Fruit fly (Drosophila melanogaster) whole organism, embryonic: ENCODE measurements around the gene Nepl14.

Experiments
- CG11696 ChIP-seq: fragments of 200-800 bp; sonication (Bioruptor generic); IDR thresholded peaks from 2 replicates; pipeline ENCODE4 v1.3.6; 2022; ENCODE audit warnings: missing biosample characterization, missing genetic modification characterization
- CG14014 ChIP-seq: fragments of 200-800 bp; sonication (Bioruptor generic); IDR thresholded peaks from 2 replicates; pipeline ENCODE4 v1.3.6; 2022; ENCODE audit warnings: missing biosample characterization, missing genetic modification characterization
- CG17186 ChIP-seq: fragments of 200-800 bp; sonication (Bioruptor generic); optimal IDR thresholded peaks from 3 replicates; lab custom pipeline; 2017; ENCODE audit warnings: missing biosample characterization, missing genetic modification reagents, missing genetic modification characterization
- CG2129 ChIP-seq: fragments of 200-800 bp; sonication (Bioruptor generic); IDR thresholded peaks from 2 replicates; pipeline ENCODE4 v1.3.6; 2022; ENCODE audit warnings: missing biosample characterization, missing genetic modification characterization; ENCODE audit not compliant: partially characterized antibody
- CG3281 ChIP-seq: fragments of 200-800 bp; sonication (Bioruptor generic); optimal IDR thresholded peaks from 3 replicates; lab custom pipeline; 2017; ENCODE audit warnings: missing biosample characterization, mild to moderate bottlenecking, missing genetic modification characterization
- CG3838 ChIP-seq: fragments of 200-800 bp; sonication (Bioruptor generic); optimal IDR thresholded peaks from 3 replicates; lab custom pipeline; 2016; ENCODE audit warnings: missing biosample characterization, missing genetic modification characterization
- CG4617 ChIP-seq: fragments of 200-800 bp; sonication (Bioruptor generic); optimal IDR thresholded peaks from 3 replicates; lab custom pipeline; 2016; ENCODE audit warnings: missing biosample characterization, missing genetic modification characterization, borderline replicate concordance
- CG5953 ChIP-seq: fragments of 200-800 bp; sonication (Bioruptor generic); IDR thresholded peaks from 2 replicates; pipeline ENCODE4 v1.3.6; 2022; ENCODE audit warnings: missing biosample characterization, missing genetic modification characterization
- CG6272 ChIP-seq: fragments of 200-800 bp; sonication (Bioruptor generic); IDR thresholded peaks from 2 replicates; pipeline ENCODE4 v1.3.6; 2022; ENCODE audit warnings: missing biosample characterization, missing genetic modification characterization
- CG6689 ChIP-seq: fragments of 200-800 bp; sonication (Bioruptor generic); IDR thresholded peaks from 2 replicates; pipeline ENCODE4 v1.3.6; 2022; ENCODE audit warnings: missing biosample characterization, missing genetic modification characterization
- CG7928 ChIP-seq: fragments of 200-800 bp; sonication (Bioruptor generic); optimal IDR thresholded peaks from 2 replicates; lab custom pipeline; 2017; ENCODE audit warnings: missing biosample characterization, mild to moderate bottlenecking, missing genetic modification characterization
- CG9876 ChIP-seq: fragments of 200-800 bp; sonication (Bioruptor generic); optimal IDR thresholded peaks from 2 replicates; lab custom pipeline; 2016; ENCODE audit warnings: missing biosample characterization, missing genetic modification characterization
- Dbx ChIP-seq: fragments of 200-800 bp; sonication (Bioruptor generic); IDR thresholded peaks from 3 replicates; pipeline ENCODE4 v1.3.6; 2022; ENCODE audit warnings: missing biosample characterization, missing genetic modification characterization
- Dek ChIP-seq: fragments of 200-800 bp; sonication (Bioruptor generic); optimal IDR thresholded peaks from 3 replicates; lab custom pipeline; 2019; ENCODE audit warnings: missing biosample characterization, mild to moderate bottlenecking, missing genetic modification characterization, moderate library complexity
- Dip3 ChIP-seq: fragments of 200-800 bp; sonication (Bioruptor generic); optimal IDR thresholded peaks from 3 replicates; lab custom pipeline; 2016; ENCODE audit warnings: missing biosample characterization, missing genetic modification characterization
- Drgx ChIP-seq: fragments of 200-800 bp; sonication (Bioruptor generic); IDR thresholded peaks from 2 replicates; pipeline ENCODE4 v1.3.6; 2022; ENCODE audit warnings: missing biosample characterization, missing genetic modification characterization
- HLH3B ChIP-seq: fragments of 200-800 bp; sonication (Bioruptor generic); IDR thresholded peaks from 2 replicates; pipeline ENCODE4 v1.3.6; 2022; ENCODE audit warnings: missing biosample characterization, missing genetic modification characterization
- HmgD ChIP-seq: fragments of 200-800 bp; sonication (Bioruptor generic); optimal IDR thresholded peaks from 3 replicates; lab custom pipeline; 2016; ENCODE audit warnings: missing biosample characterization, missing genetic modification characterization
- Hr3 ChIP-seq: fragments of 200-800 bp; sonication (Bioruptor generic); optimal IDR thresholded peaks from 3 replicates; lab custom pipeline; 2016; ENCODE audit warnings: missing biosample characterization, missing genetic modification characterization
- Hsf ChIP-seq: fragments of 200-800 bp; sonication (Bioruptor generic); optimal IDR thresholded peaks from 3 replicates; lab custom pipeline; 2016; ENCODE audit warnings: missing biosample characterization, missing genetic modification characterization
- Mrtf ChIP-seq: fragments of 200-800 bp; sonication (Bioruptor generic); IDR thresholded peaks from 3 replicates; pipeline ENCODE4 v1.3.6; 2022; ENCODE audit warnings: missing biosample characterization, missing genetic modification characterization
- Nf-YB ChIP-seq: fragments of 200-800 bp; sonication (Bioruptor generic); optimal IDR thresholded peaks from 3 replicates; lab custom pipeline; 2019; ENCODE audit warnings: missing biosample characterization, mild to moderate bottlenecking, missing genetic modification characterization, moderate library complexity
- Nf-YC ChIP-seq: fragments of 200-800 bp; optimal IDR thresholded peaks from 3 replicates; lab custom pipeline; 2019; ENCODE audit warnings: missing biosample characterization, mild to moderate bottlenecking, missing genetic modification characterization, moderate library complexity
- Tbp ChIP-seq: fragments of >200 bp; optimal IDR thresholded peaks from 2 replicates; lab custom pipeline; 2018; ENCODE audit warnings: missing biosample characterization, missing genetic modification characterization
- Vsx1 ChIP-seq: fragments of 200-800 bp; sonication (Bioruptor generic); optimal IDR thresholded peaks from 2 replicates; lab custom pipeline; 2017; ENCODE audit warnings: missing biosample characterization, mild to moderate bottlenecking, missing genetic modification characterization, missing genetic modification reagents
- ab ChIP-seq: fragments of 200-800 bp; sonication (Bioruptor generic); optimal IDR thresholded peaks from 2 replicates; lab custom pipeline; 2016; ENCODE audit warnings: missing biosample characterization, missing genetic modification characterization
- ap ChIP-seq: fragments of 200-800 bp; sonication (Bioruptor generic); IDR thresholded peaks from 2 replicates; pipeline ENCODE4 v1.3.6; 2022; ENCODE audit warnings: missing biosample characterization, missing genetic modification characterization
- ase ChIP-seq: fragments of 200-800 bp; sonication (Bioruptor generic); IDR thresholded peaks from 3 replicates; pipeline ENCODE4 v1.3.6; 2022; ENCODE audit warnings: missing biosample characterization, missing genetic modification characterization
- ato ChIP-seq: fragments of 200-800 bp; sonication (Bioruptor generic); IDR thresholded peaks from 2 replicates; pipeline ENCODE4 v1.3.6; 2022; ENCODE audit warnings: missing biosample characterization, missing genetic modification characterization; ENCODE audit not compliant: partially characterized antibody
- cato ChIP-seq: fragments of 200-800 bp; sonication (Bioruptor generic); optimal IDR thresholded peaks from 2 replicates; lab custom pipeline; 2016; ENCODE audit warnings: missing biosample characterization, missing genetic modification characterization, borderline replicate concordance
- cg ChIP-seq: fragments of 200-800 bp; sonication (Bioruptor generic); optimal IDR thresholded peaks from 3 replicates; lab custom pipeline; 2019; ENCODE audit warnings: missing biosample characterization, mild to moderate bottlenecking, missing genetic modification characterization, moderate library complexity
- crol ChIP-seq: fragments of 200-800 bp; sonication (Bioruptor generic); IDR thresholded peaks from 2 replicates; pipeline ENCODE4 v1.3.6; 2022; ENCODE audit warnings: missing biosample characterization, missing genetic modification characterization
- dati ChIP-seq: fragments of 200-800 bp; sonication (Bioruptor generic); IDR thresholded peaks from 2 replicates; pipeline ENCODE4 v1.3.6; 2022; ENCODE audit warnings: missing biosample characterization, missing genetic modification characterization
- fru ChIP-seq: fragments of >200 bp; optimal IDR thresholded peaks from 2 replicates; lab custom pipeline; 2017
- gcm2 ChIP-seq: fragments of 200-800 bp; sonication (Bioruptor generic); optimal IDR thresholded peaks from 2 replicates; lab custom pipeline; 2016; ENCODE audit warnings: missing biosample characterization, missing genetic modification characterization
- grau ChIP-seq: fragments of 200-800 bp; optimal IDR thresholded peaks from 3 replicates; lab custom pipeline; 2019; ENCODE audit warnings: missing biosample characterization, mild to moderate bottlenecking, missing genetic modification characterization, moderate library complexity
- jumu ChIP-seq: fragments of 200-800 bp; sonication (Bioruptor generic); optimal IDR thresholded peaks from 3 replicates; lab custom pipeline; 2016; ENCODE audit warnings: missing biosample characterization, missing genetic modification characterization
- kay ChIP-seq: fragments of 200-800 bp; sonication (Bioruptor generic); optimal IDR thresholded peaks from 2 replicates; lab custom pipeline; 2016; ENCODE audit warnings: missing biosample characterization, missing genetic modification characterization
- lmd ChIP-seq: fragments of 200-800 bp; sonication (Bioruptor generic); IDR thresholded peaks from 2 replicates; pipeline ENCODE4 v1.3.6; 2022; ENCODE audit warnings: missing biosample characterization, missing genetic modification characterization
- org-1 ChIP-seq: fragments of 200-800 bp; sonication (Bioruptor generic); optimal IDR thresholded peaks from 2 replicates; lab custom pipeline; 2017; ENCODE audit warnings: missing biosample characterization, missing genetic modification characterization
- otp ChIP-seq: fragments of 200-800 bp; sonication (Bioruptor generic); IDR thresholded peaks from 3 replicates; pipeline ENCODE4, ENCODE4 v1.3.6; 2022; ENCODE audit warnings: missing biosample characterization, missing genetic modification characterization
- repo ChIP-seq: fragments of 200-800 bp; sonication (Bioruptor generic); optimal IDR thresholded peaks from 2 replicates; lab custom pipeline; 2016; ENCODE audit warnings: missing biosample characterization, missing genetic modification characterization
- rib ChIP-seq: fragments of 200-800 bp; sonication (Bioruptor generic); IDR thresholded peaks from 2 replicates; pipeline ENCODE4 v1.3.6; 2022; ENCODE audit warnings: missing biosample characterization, missing genetic modification characterization
- ro ChIP-seq: fragments of 200-800 bp; sonication (Bioruptor generic); IDR thresholded peaks from 2 replicates; pipeline ENCODE4 v1.3.6; 2022; ENCODE audit warnings: missing biosample characterization, missing genetic modification characterization
- row ChIP-seq: fragments of 200-800 bp; sonication (Bioruptor generic); IDR thresholded peaks from 3 replicates; pipeline ENCODE4 v1.3.6; 2022; ENCODE audit warnings: missing biosample characterization, missing genetic modification characterization
- salm ChIP-seq: fragments of 200-800 bp; sonication (Bioruptor generic); optimal IDR thresholded peaks from 2 replicates; lab custom pipeline; 2018; ENCODE audit warnings: missing biosample characterization, mild to moderate bottlenecking, missing genetic modification characterization
- seq ChIP-seq: fragments of 200-800 bp; sonication (Bioruptor generic); IDR thresholded peaks from 2 replicates; pipeline ENCODE4 v1.3.6; 2022; ENCODE audit warnings: missing biosample characterization, missing genetic modification characterization
- sna ChIP-seq: fragments of 200-800 bp; sonication (Bioruptor generic); IDR thresholded peaks from 2 replicates; pipeline ENCODE4 v1.3.6; 2022; ENCODE audit warnings: missing biosample characterization, missing genetic modification characterization; ENCODE audit not compliant: partially characterized antibody
- so ChIP-seq: fragments of 200-800 bp; sonication (Bioruptor generic); IDR thresholded peaks from 3 replicates; pipeline ENCODE4 v1.3.6; 2022; ENCODE audit warnings: missing biosample characterization, missing genetic modification characterization
- vvl ChIP-seq: fragments of 200-800 bp; sonication (Bioruptor generic); IDR thresholded peaks from 2 replicates; pipeline ENCODE4 v1.3.6; 2022; ENCODE audit warnings: missing biosample characterization, missing genetic modification characterization
- wor ChIP-seq: fragments of 200-800 bp; sonication (Bioruptor generic); IDR thresholded peaks from 2 replicates; pipeline ENCODE4 v1.3.6; 2022; ENCODE audit warnings: missing biosample characterization, missing genetic modification characterization
- zen2 ChIP-seq: fragments of 200-800 bp; sonication (Bioruptor generic); IDR thresholded peaks from 3 replicates; pipeline ENCODE4 v1.3.6; 2022; ENCODE audit warnings: missing biosample characterization, missing genetic modification characterization; ENCODE audit not compliant: partially characterized antibody

The Nepl14 gene

DNA sequence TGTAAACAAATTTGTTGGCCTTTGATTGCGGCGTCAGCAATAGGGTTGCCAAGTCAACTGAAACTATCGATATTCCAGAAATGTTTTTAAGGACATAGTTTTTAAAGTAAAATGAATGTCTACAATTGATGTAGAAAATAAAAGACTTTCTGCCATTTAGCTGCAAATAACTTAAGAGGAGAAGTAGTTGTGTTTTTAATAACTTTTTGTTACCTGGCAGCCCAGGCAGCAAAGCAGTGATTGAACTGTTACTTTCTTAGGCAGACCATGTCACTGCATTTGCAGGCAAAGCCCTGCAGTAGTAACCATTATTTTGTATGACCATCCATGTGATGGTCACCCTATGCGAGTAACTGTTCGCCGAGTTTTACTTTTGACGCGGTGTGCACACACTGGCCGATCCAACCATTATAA, 13.0 kb downstream of the Nepl14 start, which contains the start of the genes rumi, CG7029 and Usp12-46 (continued):
- TF ChIP-seq org-1: peak; percentile 66
- TF ChIP-seq ro (GFP tag; lab: Robert Waterston, UW): no peak
- TF ChIP-seq rib (GFP tag; lab: Robert Waterston, UW): 0 out of 2 replicates have a peak, but pooled peaks have one; percentile 20
- peak; percentile 67 for TF ChIP-seq gcm2 (GFP tag; lab: Kevin White, UChicago)
- TF ChIP-seq CG3281 (GFP tag; lab: Kevin White, UChicago): peak; percentile 80
- peak; percentile 69 for TF ChIP-seq Mrtf
- peak; percentile 72; the same call in 2 of the 3 replicates for TF ChIP-seq otp (GFP tag; lab: Robert Waterston, UW)
- peak; percentile 58 for TF ChIP-seq CG7928 (GFP tag; lab: Kevin White, UChicago)
- peak; percentile 97 for TF ChIP-seq row (GFP tag; lab: Robert Waterston, UW)
- peak; percentile 76 for TF ChIP-seq CG17186
- peak; percentile 88 for TF ChIP-seq Hr3 (GFP tag; lab: Kevin White, UChicago)
- 0 out of 2 replicates have a peak, but pooled peaks have one; percentile 10 for TF ChIP-seq crol (GFP tag; lab: Robert Waterston, UW)
- peak; percentile 81 for TF ChIP-seq ase (GFP tag; lab: Robert Waterston, UW)
- TF ChIP-seq cato (GFP tag; lab: Kevin White, UChicago): peak; percentile 69
- peak; percentile 53; the same call in 1 of the 2 replicates for TF ChIP-seq CG11696
- peak; percentile 88 for TF ChIP-seq repo
- no peak for TF ChIP-seq Tbp (GFP tag; lab: Kevin White, UChicago)
- TF ChIP-seq CG2129 (GFP tag; lab: Robert Waterston, UW): peak; percentile 64
- no peak for TF ChIP-seq fru (lab: Kevin White, UChicago)
- peak; percentile 84 for TF ChIP-seq lmd (GFP tag; lab: Robert Waterston, UW)
- TF ChIP-seq kay (GFP tag; lab: Kevin White, UChicago): peak; percentile 79
- peak; percentile 92 for TF ChIP-seq Hsf (GFP tag; lab: Kevin White, UChicago)
- peak; percentile 84 for TF ChIP-seq CG9876 (GFP tag; lab: Kevin White, UChicago)
- TF ChIP-seq vvl (GFP tag; lab: Robert Waterston, UW): peak; percentile 94
- TF ChIP-seq ap (GFP tag; lab: Robert Waterston, UW): peak; percentile 67
- peak; percentile 74 for TF ChIP-seq Nf-YC
- peak; percentile 49; the same call in 1 of the 3 replicates for TF ChIP-seq zen2 (GFP tag; lab: Robert Waterston, UW)
- TF ChIP-seq ato (GFP tag; lab: Robert Waterston, UW): peak; percentile 67
- 0 out of 2 replicates have a peak, but pooled peaks have one; percentile 39 for TF ChIP-seq dati (GFP tag; lab: Robert Waterston, UW)
- TF ChIP-seq CG14014 (GFP tag; lab: Robert Waterston, UW): peak; percentile 90
- peak; percentile 87 for TF ChIP-seq Dbx (GFP tag; lab: Robert Waterston, UW)
- TF ChIP-seq HmgD (GFP tag; lab: Kevin White, UChicago): peak; percentile 98
- TF ChIP-seq CG5953 (GFP tag; lab: Robert Waterston, UW): peak; percentile 77
- peak; percentile 76 for TF ChIP-seq CG6272
- peak; percentile 94 for TF ChIP-seq jumu (GFP tag; lab: Kevin White, UChicago)
- peak; percentile 69 for TF ChIP-seq ab (GFP tag; lab: Kevin White, UChicago)
- TF ChIP-seq HLH3B (GFP tag; lab: Robert Waterston, UW): peak; percentile 81
- TF ChIP-seq Drgx: peak; percentile 75
- TF ChIP-seq cg (GFP tag; lab: Kevin White, UChicago): no peak
- TF ChIP-seq sna: peak; percentile 83
- TF ChIP-seq so (GFP tag; lab: Robert Waterston, UW): peak; percentile 77; the same call in 1 of the 3 replicates
- peak; percentile 87 for TF ChIP-seq grau
- peak; percentile 59 for TF ChIP-seq wor (GFP tag; lab: Robert Waterston, UW)
- 0 out of 2 replicates have a peak, but pooled peaks have one; percentile 55 for TF ChIP-seq seq (GFP tag; lab: Robert Waterston, UW)
- peak; percentile 92 for TF ChIP-seq Dip3 (GFP tag; lab: Kevin White, UChicago)
- peak; percentile 69 for TF ChIP-seq salm (tag; lab: Kevin White, UChicago)
- peak; percentile 88 for TF ChIP-seq CG6689 (GFP tag; lab: Robert Waterston, UW)
- TF ChIP-seq Vsx1 (GFP tag; lab: Kevin White, UChicago): no peak
- TF ChIP-seq CG3838: peak; percentile 67
- TF ChIP-seq CG4617 (GFP tag; lab: Kevin White, UChicago): peak; percentile 85
- TF ChIP-seq Dek (tag; lab: Kevin White, UChicago): peak; percentile 82
- peak; percentile 57 for TF ChIP-seq Nf-YB (GFP tag; lab: Kevin White, UChicago)
